Worm (Caenorhabditis elegans): ENCODE data around the gene B0280.7.

DNA sequence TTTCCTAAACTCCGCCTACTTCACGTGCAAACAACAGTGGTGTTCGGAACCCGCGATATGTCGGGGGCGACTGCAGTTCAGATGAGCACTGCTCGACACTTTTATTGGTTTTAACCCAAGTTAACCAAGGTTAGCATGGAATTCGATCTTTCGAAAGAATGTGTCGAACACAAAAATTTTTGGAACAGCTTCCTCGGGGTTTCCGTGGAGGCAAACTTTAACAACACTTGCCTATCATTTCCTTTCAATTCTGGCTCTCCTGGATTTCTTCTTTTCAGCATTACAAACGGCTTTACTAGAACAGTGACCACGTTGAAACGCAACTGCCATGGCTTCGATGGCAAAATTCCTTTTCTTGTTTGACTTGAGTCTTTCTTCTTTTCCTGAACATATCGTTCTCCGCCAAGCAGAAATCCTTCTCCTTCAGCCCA lies 29.6 kb upstream of the B0280.7 start:
- TF ChIP-seq dao-5 (tag; optimal IDR thresholded peaks at IDR 0.05) (no peak), him-1 (tag; optimal IDR thresholded peaks at IDR 0.05) (no peak), W03F9.2 (tag; optimal IDR thresholded peaks at IDR 0.05) (peak; percentile 66)
